Worm (Caenorhabditis elegans): ENCODE measurements around the gene C35D10.12.
"Not testable (repeated sequence)": the region's sequence is repeated elsewhere in the genome, so short reads cannot be mapped to it uniquely, and the experiment has no call there.

DNA sequence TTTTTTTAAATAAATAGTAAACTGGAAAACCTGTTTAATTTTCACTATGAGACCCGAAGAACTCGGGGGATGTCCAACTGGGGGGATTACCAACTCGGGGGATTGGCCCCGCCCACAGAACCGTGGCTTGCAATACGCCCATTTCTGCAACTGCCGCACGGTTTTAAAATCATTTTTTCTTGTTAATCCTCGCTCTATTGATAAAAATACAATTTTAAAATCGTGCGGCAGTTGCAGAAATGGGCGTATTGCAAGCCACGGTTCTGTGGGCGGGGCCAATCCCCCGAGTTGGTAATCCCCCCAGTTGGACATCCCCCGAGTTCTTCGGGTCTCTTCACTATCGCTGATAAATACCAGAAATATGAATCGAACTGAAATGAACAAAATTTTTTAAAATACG lies 47.4 kb upstream of the C35D10.12 start, which contains the start of gene mmab-1:
- not testable (repeated sequence) for TF ChIP-seq unc-62 (GFP tag; optimal IDR thresholded peaks at IDR 0.05 in 1 of 2); unc-62 (tag; optimal IDR thresholded peaks at IDR 0.05); nhr-77 (tag; optimal IDR thresholded peaks at IDR 0.05); ceh-44 (GFP tag; IDR thresholded peaks at IDR 0.05); pha-4 (tag; optimal IDR thresholded peaks at IDR 0.05); ceh-82 (tag; optimal IDR thresholded peaks at IDR 0.05); nhr-11 (tag; optimal IDR thresholded peaks at IDR 0.05); F49E8.2 (tag; optimal IDR thresholded peaks at IDR 0.05; ENCODE audit: borderline replicate concordance); nhr-48 (tag; optimal IDR thresholded peaks at IDR 0.05); mxl-2 (GFP tag; conservative IDR thresholded peaks at IDR 0.05)
- peak; percentile 21; the same call in 1 of the 2 replicates for TF ChIP-seq pha-4 (GFP tag; IDR thresholded peaks at IDR 0.05)
- 0 out of 2 replicates have a peak, but pooled peaks have one; percentile 20 for TF ChIP-seq D1046.2 (GFP tag; IDR thresholded peaks at IDR 0.05)
- TF ChIP-seq mes-2 (tag; optimal IDR thresholded peaks at IDR 0.05; ENCODE audit: poor library complexity, severe bottlenecking): peak; percentile 71
- peak; percentile 64; the same call in 1 of the 2 replicates for TF ChIP-seq egl-43 (GFP tag; IDR thresholded peaks at IDR 0.05)
- TF ChIP-seq dve-1 (tag; optimal IDR thresholded peaks at IDR 0.05; ENCODE audit: insufficient read depth): peak; percentile 29
